Fruit fly (Drosophila melanogaster) whole organism, embryonic: ENCODE data around the gene jv.

Experiments
- B-H2 ChIP-seq: fragments of 200-800 bp; sonication (Bioruptor generic); optimal IDR thresholded peaks from 2 replicates; lab custom pipeline; 2018; ENCODE audit warnings: missing biosample characterization, mild to moderate bottlenecking, missing genetic modification characterization
- CG10366 ChIP-seq: fragments of 200-800 bp; sonication (Bioruptor generic); IDR thresholded peaks from 2 replicates; pipeline ENCODE4 v1.3.6; 2022; ENCODE audit warnings: missing biosample characterization, missing genetic modification characterization
- CG10462 ChIP-seq: fragments of 200-800 bp; sonication (Bioruptor generic); optimal IDR thresholded peaks from 2 replicates; lab custom pipeline; 2016; ENCODE audit warnings: missing biosample characterization, missing genetic modification characterization
- CG11504 ChIP-seq: fragments of 200-800 bp; sonication (Bioruptor generic); optimal IDR thresholded peaks from 3 replicates; lab custom pipeline; 2019; ENCODE audit warnings: missing biosample characterization, mild to moderate bottlenecking, missing genetic modification characterization, moderate library complexity
- CG13424 ChIP-seq: fragments of 200-800 bp; sonication (Bioruptor generic); optimal IDR thresholded peaks from 2 replicates; lab custom pipeline; 2019; ENCODE audit warnings: missing biosample characterization, mild to moderate bottlenecking, missing genetic modification characterization, moderate library complexity
- CG15011 ChIP-seq: fragments of 200-800 bp; sonication (Bioruptor generic); optimal IDR thresholded peaks from 3 replicates; lab custom pipeline; 2018; ENCODE audit warnings: missing biosample characterization, mild to moderate bottlenecking, missing genetic modification characterization
- CG17612 ChIP-seq: fragments of 200-800 bp; sonication (Bioruptor generic); IDR thresholded peaks from 2 replicates; pipeline ENCODE4 v1.3.6; 2022; ENCODE audit warnings: missing biosample characterization, missing genetic modification characterization
- CG3407 ChIP-seq: fragments of 200-800 bp; sonication (Bioruptor generic); optimal IDR thresholded peaks from 2 replicates; lab custom pipeline; 2018; ENCODE audit warnings: missing biosample characterization, mild to moderate bottlenecking, missing genetic modification characterization
- CG3995 ChIP-seq: fragments of 200-800 bp; sonication (Bioruptor generic); optimal IDR thresholded peaks from 3 replicates; lab custom pipeline; 2016; ENCODE audit warnings: missing biosample characterization, missing genetic modification characterization
- CG42726 ChIP-seq: fragments of 200-800 bp; sonication (Bioruptor generic); IDR thresholded peaks from 2 replicates; pipeline ENCODE4 v1.3.6; 2022; ENCODE audit warnings: missing biosample characterization, missing genetic modification characterization; ENCODE audit not compliant: partially characterized antibody
- CG4404 ChIP-seq: fragments of 200-800 bp; sonication (Bioruptor generic); IDR thresholded peaks from 2 replicates; pipeline ENCODE4 v1.3.6; 2022; ENCODE audit warnings: missing biosample characterization, missing genetic modification characterization
- CG5245 ChIP-seq: fragments of 200-800 bp; sonication (Bioruptor generic); optimal IDR thresholded peaks from 3 replicates; lab custom pipeline; 2016; ENCODE audit warnings: missing biosample characterization, missing genetic modification characterization
- CG7839 ChIP-seq: fragments of 200-800 bp; sonication (Bioruptor generic); optimal IDR thresholded peaks from 3 replicates; lab custom pipeline; 2018; ENCODE audit warnings: missing biosample characterization, mild to moderate bottlenecking, missing genetic modification characterization, moderate library complexity
- CG8281 ChIP-seq: fragments of 200-800 bp; sonication (Bioruptor generic); optimal IDR thresholded peaks from 2 replicates; lab custom pipeline; 2018; ENCODE audit warnings: missing biosample characterization, mild to moderate bottlenecking, missing genetic modification characterization, moderate library complexity
- CG8924 ChIP-seq: fragments of 200-800 bp; optimal IDR thresholded peaks from 3 replicates; lab custom pipeline; 2019; ENCODE audit warnings: missing biosample characterization, mild to moderate bottlenecking, missing genetic modification characterization, moderate library complexity
- D ChIP-seq, 2 experiments: fragments of 200-800 bp in 1 of 2; fragments of >200 bp in 1 of 2; sonication (Bioruptor generic) in 1 of 2; optimal IDR thresholded peaks; 2 replicates in 1 of 2; 3 replicates in 1 of 2; lab custom pipeline; 2017; ENCODE audit warnings: mild to moderate bottlenecking in 1 of 2, missing biosample characterization in 1 of 2, missing genetic modification characterization in 1 of 2, missing genetic modification reagents in 1 of 2
- Eip74EF ChIP-seq, 2 experiments: fragments of 200-800 bp in 1 of 2; fragments of >200 bp in 1 of 2; sonication (Bioruptor generic) in 1 of 2; optimal IDR thresholded peaks; 2 replicates each; lab custom pipeline; 2017 to 2019; ENCODE audit warnings: missing biosample characterization in 2 of 2, missing genetic modification characterization in 2 of 2, mild to moderate bottlenecking in 1 of 2, moderate library complexity in 1 of 2
- Ets97D ChIP-seq: fragments of 200-800 bp; sonication (Bioruptor generic); optimal IDR thresholded peaks from 3 replicates; lab custom pipeline; 2016; ENCODE audit warnings: missing biosample characterization, missing genetic modification characterization
- Gug ChIP-seq: fragments of 200-800 bp; sonication (Bioruptor generic); IDR thresholded peaks from 4 replicates; pipeline ENCODE4 v1.3.6; 2022; ENCODE audit warnings: missing biosample characterization, missing genetic modification characterization
- HLHmδ ChIP-seq: fragments of 200-800 bp; sonication (Bioruptor generic); optimal IDR thresholded peaks from 2 replicates; lab custom pipeline; 2018; ENCODE audit warnings: missing biosample characterization, mild to moderate bottlenecking, missing genetic modification characterization, moderate library complexity
- Nf-YC ChIP-seq: fragments of 200-800 bp; optimal IDR thresholded peaks from 3 replicates; lab custom pipeline; 2019; ENCODE audit warnings: missing biosample characterization, mild to moderate bottlenecking, missing genetic modification characterization, moderate library complexity
- NfI ChIP-seq: fragments of 200-800 bp; sonication (Bioruptor generic); optimal IDR thresholded peaks from 3 replicates; lab custom pipeline; 2018; ENCODE audit warnings: missing biosample characterization, mild to moderate bottlenecking, missing genetic modification characterization, moderate library complexity
- Oli ChIP-seq: fragments of 200-800 bp; sonication (Bioruptor generic); optimal IDR thresholded peaks from 2 replicates; lab custom pipeline; 2018; ENCODE audit warnings: missing biosample characterization, mild to moderate bottlenecking, missing genetic modification characterization, moderate library complexity
- Rx ChIP-seq: fragments of 200-800 bp; sonication (Bioruptor generic); IDR thresholded peaks from 2 replicates; pipeline ENCODE4 v1.3.6; 2022; ENCODE audit warnings: missing biosample characterization, missing genetic modification characterization
- Sox100B ChIP-seq: fragments of 200-800 bp; sonication (Bioruptor generic); optimal IDR thresholded peaks from 3 replicates; lab custom pipeline; 2018; ENCODE audit warnings: missing biosample characterization, mild to moderate bottlenecking, missing genetic modification characterization
- Sox102F ChIP-seq: fragments of 200-800 bp; sonication (Bioruptor generic); optimal IDR thresholded peaks from 2 replicates; lab custom pipeline; 2018; ENCODE audit warnings: missing biosample characterization, mild to moderate bottlenecking, missing genetic modification characterization, moderate library complexity
- Sry-β ChIP-seq: fragments of 200-800 bp; sonication (Bioruptor generic); optimal IDR thresholded peaks from 2 replicates; lab custom pipeline; 2018; ENCODE audit warnings: missing biosample characterization, mild to moderate bottlenecking, missing genetic modification characterization, moderate library complexity
- bowl ChIP-seq: fragments of 200-800 bp; sonication (Bioruptor generic); IDR thresholded peaks from 2 replicates; pipeline ENCODE4 v1.3.6; 2022; ENCODE audit warnings: missing biosample characterization, missing genetic modification characterization
- corto ChIP-seq: fragments of 200-800 bp; sonication (Bioruptor generic); optimal IDR thresholded peaks from 2 replicates; lab custom pipeline; 2016; ENCODE audit warnings: missing biosample characterization, mild to moderate bottlenecking, missing genetic modification characterization, moderate library complexity
- crol ChIP-seq: fragments of 200-800 bp; sonication (Bioruptor generic); IDR thresholded peaks from 2 replicates; pipeline ENCODE4 v1.3.6; 2022; ENCODE audit warnings: missing biosample characterization, missing genetic modification characterization
- danr ChIP-seq: fragments of 200-800 bp; sonication (Bioruptor generic); IDR thresholded peaks from 2 replicates; pipeline ENCODE4 v1.3.6; 2022; ENCODE audit warnings: missing biosample characterization, missing genetic modification characterization
- dmrt99B ChIP-seq: fragments of 200-800 bp; sonication (Bioruptor generic); optimal IDR thresholded peaks from 2 replicates; lab custom pipeline; 2018; ENCODE audit warnings: missing biosample characterization, mild to moderate bottlenecking, missing genetic modification characterization, moderate library complexity
- fd102C ChIP-seq: fragments of 200-800 bp; sonication (Bioruptor generic); optimal IDR thresholded peaks from 2 replicates; lab custom pipeline; 2018; ENCODE audit warnings: missing biosample characterization, mild to moderate bottlenecking, missing genetic modification characterization, moderate library complexity
- fd96Cb ChIP-seq: fragments of 200-800 bp; sonication (Bioruptor generic); optimal IDR thresholded peaks from 2 replicates; lab custom pipeline; 2018; ENCODE audit warnings: missing biosample characterization, mild to moderate bottlenecking, missing genetic modification characterization, moderate library complexity
- fu2 ChIP-seq: fragments of 200-800 bp; sonication (Bioruptor generic); optimal IDR thresholded peaks from 2 replicates; lab custom pipeline; 2016; ENCODE audit warnings: missing biosample characterization, missing genetic modification characterization
- gt ChIP-seq: fragments of 200-800 bp; sonication (Bioruptor generic); IDR thresholded peaks from 2 replicates; pipeline ENCODE4 v1.3.6; 2022; ENCODE audit warnings: missing biosample characterization, missing genetic modification characterization
- her ChIP-seq: fragments of 200-800 bp; sonication (Bioruptor generic); optimal IDR thresholded peaks from 2 replicates; lab custom pipeline; 2016; ENCODE audit warnings: missing biosample characterization, missing genetic modification characterization
- ind ChIP-seq: fragments of 200-800 bp; sonication (Bioruptor generic); optimal IDR thresholded peaks from 3 replicates; lab custom pipeline; 2016; ENCODE audit warnings: missing biosample characterization, missing genetic modification characterization
- nmo ChIP-seq: fragments of 200-800 bp; sonication (Bioruptor generic); optimal IDR thresholded peaks from 2 replicates; lab custom pipeline; 2018; ENCODE audit warnings: missing biosample characterization, mild to moderate bottlenecking, missing genetic modification characterization, moderate library complexity
- odd ChIP-seq: fragments of 200-800 bp; sonication (Bioruptor generic); optimal IDR thresholded peaks from 2 replicates; lab custom pipeline; 2017; ENCODE audit warnings: missing biosample characterization, mild to moderate bottlenecking, missing genetic modification characterization
- otp ChIP-seq: fragments of 200-800 bp; sonication (Bioruptor generic); IDR thresholded peaks from 3 replicates; pipeline ENCODE4, ENCODE4 v1.3.6; 2022; ENCODE audit warnings: missing biosample characterization, missing genetic modification characterization
- prd ChIP-seq, 3 experiments: fragments of >200 bp in 2 of 3; fragments of 200-800 bp in 1 of 3; sonication (Bioruptor generic) in 1 of 3; optimal IDR thresholded peaks in 2 of 3; IDR thresholded peaks in 1 of 3; 2 replicates in 2 of 3; 3 replicates in 1 of 3; pipeline versions ENCODE4 v1.3.6 to Lab custom; 2017 to 2022; ENCODE audit warnings: missing biosample characterization in 1 of 3, missing genetic modification characterization in 1 of 3
- sd ChIP-seq: fragments of 200-800 bp; sonication (Bioruptor generic); optimal IDR thresholded peaks from 3 replicates; lab custom pipeline; 2018; ENCODE audit warnings: missing biosample characterization, mild to moderate bottlenecking, missing genetic modification characterization, moderate library complexity
- sens-2 ChIP-seq: fragments of 200-800 bp; sonication (Bioruptor generic); IDR thresholded peaks from 2 replicates; pipeline ENCODE4 v1.3.6; 2022; ENCODE audit warnings: missing biosample characterization, missing genetic modification characterization
- slbo ChIP-seq: fragments of 200-800 bp; sonication (Bioruptor generic); IDR thresholded peaks from 2 replicates; pipeline ENCODE4 v1.3.6; 2022; ENCODE audit warnings: missing biosample characterization, missing genetic modification characterization
- sob ChIP-seq: fragments of 200-800 bp; sonication (Bioruptor generic); IDR thresholded peaks from 2 replicates; pipeline ENCODE4 v1.3.6; 2022; ENCODE audit warnings: missing biosample characterization, missing genetic modification characterization
- tio ChIP-seq: fragments of 200-800 bp; sonication (Bioruptor generic); optimal IDR thresholded peaks from 2 replicates; lab custom pipeline; 2017; ENCODE audit warnings: missing biosample characterization, missing genetic modification characterization, inconsistent platforms
- tll ChIP-seq, 2 experiments: fragments of 200-800 bp in 1 of 2; fragments of >200 bp in 1 of 2; sonication (Bioruptor generic) in 1 of 2; optimal IDR thresholded peaks; 2 replicates each; lab custom pipeline; 2017 to 2019; ENCODE audit warnings: missing biosample characterization in 2 of 2, missing genetic modification characterization in 2 of 2, mild to moderate bottlenecking in 1 of 2, moderate library complexity in 1 of 2
- trem ChIP-seq: fragments of 200-800 bp; optimal IDR thresholded peaks from 3 replicates; lab custom pipeline; 2019; ENCODE audit warnings: missing biosample characterization, mild to moderate bottlenecking, missing genetic modification characterization, moderate library complexity

Gene jv

DNA sequence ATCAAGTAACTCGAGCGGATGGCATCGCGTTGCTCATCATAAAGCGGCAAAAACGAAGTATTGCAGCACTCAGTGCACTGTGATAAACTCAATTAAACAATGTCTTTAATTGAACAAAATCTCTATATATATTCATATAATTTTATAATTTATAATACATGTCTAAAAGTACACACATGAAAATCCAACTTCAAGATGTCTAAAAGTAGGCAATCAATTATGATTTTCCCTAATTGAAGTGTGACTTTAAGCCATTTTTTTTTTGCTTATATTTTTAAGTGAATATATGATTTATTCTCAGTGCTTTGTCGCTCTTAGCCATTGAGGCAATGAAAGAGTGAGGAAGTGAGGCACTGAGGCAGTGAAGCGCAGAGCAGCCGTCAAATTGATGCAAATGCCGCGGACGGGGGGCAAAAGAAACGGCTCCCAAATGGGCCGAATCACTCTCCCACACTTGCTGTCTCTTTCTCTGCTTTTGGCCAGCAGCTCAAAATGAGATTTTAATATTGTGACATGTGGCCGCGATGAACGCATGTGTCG lies 11.9 kb downstream of the jv start (continued):
- TF ChIP-seq CG17612 (peak; percentile 72; the same call in 1 of the 2 replicates), nmo (peak; percentile 17), CG42726 (no peak), sens-2 (GFP tag; lab: Robert Waterston, UW) (no peak), Sox102F (peak; percentile 41), CG8281 (tag; lab: Kevin White, UChicago) (peak; percentile 99), Eip74EF (GFP tag; optimal IDR thresholded peaks at IDR 0.05; lab: Kevin White, UChicago) (peak in 1 of 2 experiments; percentile 26), CG3995 (GFP tag; lab: Kevin White, UChicago) (no peak), sob (GFP tag; lab: Robert Waterston, UW) (no peak), NfI (GFP tag; lab: Kevin White, UChicago) (no peak), corto (GFP tag; lab: Kevin White, UChicago) (no peak), CG7839 (tag; lab: Kevin White, UChicago) (peak; percentile 6), D (optimal IDR thresholded peaks at IDR 0.05; lab: Kevin White, UChicago) (no peak), D (GFP tag; optimal IDR thresholded peaks at IDR 0.05; lab: Kevin White, UChicago) (no peak), CG15011 (no peak), fu2 (GFP tag; lab: Kevin White, UChicago) (no peak), gt (GFP tag; lab: Robert Waterston, UW) (no peak), trem (no peak), Nf-YC (tag; lab: Kevin White, UChicago) (no peak), Sox100B (GFP tag; lab: Kevin White, UChicago) (no peak), CG13424 (peak; percentile 9), prd (optimal IDR thresholded peaks at IDR 0.05; lab: Kevin White, UChicago) (no peak), prd (GFP tag; IDR thresholded peaks at IDR 0.05; lab: Robert Waterston, UW) (0 out of 3 replicates have a peak, but pooled peaks have one; percentile 6), danr (GFP tag; lab: Robert Waterston, UW) (no peak), CG11504 (tag; lab: Kevin White, UChicago) (peak; percentile 39), dmrt99B (tag; lab: Kevin White, UChicago) (peak; percentile 46), ind (GFP tag; lab: Kevin White, UChicago) (no peak), Oli (tag; lab: Kevin White, UChicago) (no peak)

DNA sequence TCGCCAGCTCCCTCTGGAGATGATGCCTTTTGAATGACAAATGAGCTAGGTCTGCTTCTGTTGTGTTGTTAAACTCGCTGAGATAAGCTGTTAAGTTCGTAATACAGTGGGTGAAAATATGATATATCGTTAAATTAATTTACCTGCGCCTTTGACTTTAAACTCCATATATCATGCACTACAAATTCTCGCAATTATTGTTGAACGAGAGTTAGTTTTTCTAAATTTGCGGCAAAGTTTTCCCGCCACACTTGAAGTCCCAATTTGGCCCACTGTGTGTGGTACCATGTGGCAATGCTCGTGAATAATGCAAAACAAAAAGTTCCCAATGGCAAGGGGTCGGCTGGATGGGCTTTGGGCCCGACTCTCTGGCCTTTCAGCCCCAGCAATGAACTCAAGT lies 12.6 kb downstream of the jv start:
- TF ChIP-seq bowl (GFP tag; lab: Robert Waterston, UW) = peak; percentile 54; the same call in 1 of the 2 replicates
- TF ChIP-seq Sry-β (GFP tag; lab: Kevin White, UChicago) = no peak
- no peak for TF ChIP-seq CG10462 (GFP tag; lab: Kevin White, UChicago)
- peak; percentile 54 for TF ChIP-seq her (GFP tag; lab: Kevin White, UChicago)
- peak; percentile 48; the same call in 2 of the 4 replicates for TF ChIP-seq Gug (GFP tag; lab: Robert Waterston, UW)
- peak; percentile 70 for TF ChIP-seq fd96Cb (tag; lab: Kevin White, UChicago)
- no peak for TF ChIP-seq sd
- TF ChIP-seq tio (GFP tag; lab: Kevin White, UChicago) = peak; percentile 38
- TF ChIP-seq crol = no peak
- TF ChIP-seq fu2 (GFP tag; lab: Kevin White, UChicago) = peak; percentile 32
- TF ChIP-seq Rx (GFP tag; lab: Robert Waterston, UW) = peak; percentile 76
- TF ChIP-seq odd (GFP tag; lab: Kevin White, UChicago) = no peak
- peak; percentile 38 for TF ChIP-seq CG5245
- TF ChIP-seq CG3407 (GFP tag; lab: Kevin White, UChicago) = no peak
- TF ChIP-seq fd102C (GFP tag; lab: Kevin White, UChicago) = no peak
- TF ChIP-seq CG8924 (tag; lab: Kevin White, UChicago) = peak; percentile 59
- TF ChIP-seq HLHmδ = no peak
- TF ChIP-seq slbo (GFP tag; lab: Robert Waterston, UW) = peak; percentile 66
- no peak for TF ChIP-seq CG4404 (GFP tag; lab: Robert Waterston, UW)
- TF ChIP-seq Ets97D (GFP tag; lab: Kevin White, UChicago) = no peak
- peak; percentile 68; the same call in 2 of the 3 replicates for TF ChIP-seq otp (GFP tag; lab: Robert Waterston, UW)
- no peak for TF ChIP-seq tll (GFP tag; optimal IDR thresholded peaks at IDR 0.05; lab: Kevin White, UChicago)
- no peak for TF ChIP-seq B-H2 (GFP tag; lab: Kevin White, UChicago)
- peak; percentile 69 for TF ChIP-seq CG10366 (GFP tag; lab: Robert Waterston, UW)
